Worm (Caenorhabditis elegans) whole organism, L4 larva: ENCODE measurements around the gene T13F2.4.

Source experiments
- ceh-20 ChIP-seq: fragments of 200-800 bp; sonication (Bioruptor generic); IDR thresholded peaks from 2 replicates; pipeline ENCODE4 v1.3.6; 2022; ENCODE audit warnings: missing genetic modification reagents, missing genetic modification characterization, missing compliant biosample characterization
- ceh-28 ChIP-seq: fragments of 150-350 bp; optimal IDR thresholded peaks from 2 replicates; lab custom pipeline; 2014; ENCODE audit warnings: missing biosample characterization, missing genetic modification reagents, missing genetic modification characterization
- lin-13 ChIP-seq: fragments of 150-350 bp; optimal IDR thresholded peaks from 2 replicates; lab custom pipeline; 2014; ENCODE audit warnings: missing biosample characterization, missing genetic modification reagents, missing genetic modification characterization
- lin-29 ChIP-seq: fragments of 200-800 bp; sonication (Bioruptor generic); IDR thresholded peaks from 2 replicates; pipeline ENCODE4 v1.3.6; 2022; ENCODE audit warnings: missing genetic modification reagents, missing genetic modification characterization, missing compliant biosample characterization
- lsy-2 ChIP-seq, 2 experiments: fragments of 150-350 bp in 1 of 2; sonication (generic microtip) in 1 of 2; optimal IDR thresholded peaks; 2 replicates each; lab custom pipeline; 2014 to 2017; ENCODE audit warnings: missing biosample characterization in 2 of 2, missing genetic modification characterization in 2 of 2
- mep-1 ChIP-seq: fragments of 150-350 bp; sonication (generic microtip); optimal IDR thresholded peaks from 3 replicates; lab custom pipeline; 2014; ENCODE audit warnings: missing biosample characterization, missing genetic modification characterization
- nhr-111 ChIP-seq: fragments of 200-800 bp; sonication (Bioruptor generic); optimal IDR thresholded peaks from 2 replicates; lab custom pipeline; 2018; ENCODE audit warnings: mild to moderate bottlenecking, missing genetic modification characterization, missing compliant biosample characterization
- spr-1 ChIP-seq: sonication (generic microtip); optimal IDR thresholded peaks from 2 replicates; lab custom pipeline; 2016; ENCODE audit warnings: mild to moderate bottlenecking, missing genetic modification characterization, missing compliant biosample characterization
- unc-130 ChIP-seq: sonication (generic microtip); optimal IDR thresholded peaks from 2 replicates; lab custom pipeline; 2016; ENCODE audit warnings: missing genetic modification reagents, missing genetic modification characterization, missing compliant biosample characterization
- unc-62 ChIP-seq, 3 experiments: fragments of 150-350 bp in 1 of 3; sonication (generic microtip); optimal IDR thresholded peaks in 2 of 3; peaks in 1 of 3; 1 replicate in 1 of 3; 2 replicates in 2 of 3; lab custom pipeline; 2014 to 2017; ENCODE audit warnings: missing biosample characterization in 3 of 3, missing genetic modification characterization in 3 of 3, missing genetic modification reagents in 3 of 3, missing genotype in 1 of 3

ce11 chrIV:9757425-9757740, 32.2 kb upstream of the T13F2.4 start, which contains the start of gene nhr-97:
- TF ChIP-seq spr-1 (no peak), unc-130 (GFP tag; lab: Kevin White, UChicago) (no peak), mep-1 (tag; lab: Kevin White, UChicago) (no peak), ceh-28 (no peak), lin-13 (GFP tag; lab: Kevin White, UChicago) (no peak), unc-62 (GFP tag; optimal IDR thresholded peaks at IDR 0.05 in 1 of 2; lab: Kevin White, UChicago) (no peak), unc-62 (tag; optimal IDR thresholded peaks at IDR 0.05; lab: Kevin White, UChicago) (no peak), lsy-2 (tag; optimal IDR thresholded peaks at IDR 0.05; lab: Kevin White, UChicago) (no peak), nhr-111 (GFP tag; lab: Kevin White, UChicago) (no peak), ceh-20 (GFP tag; lab: Robert Waterston, UW) (no peak), lin-29 (GFP tag; lab: Robert Waterston, UW) (no peak)
